ENCODE assay signal across 3 fruit fly cellular contexts in genomic region chr3L:7611229-7611628, dm6.
TF ChIP-seq lines count a peak whose summit lies in the region.

No protein-coding gene starts in this region.

- no peak for TF ChIP-seq CTCF in whole organism, embryonic (GFP tag; optimal IDR thresholded peaks at IDR 0.05; lab: Kevin White, UChicago)

TF ChIP-seq in whole organism, embryonic, 481 proteins besides CTCF, POLR2A, EP300 and RAD21 (continues in another document):
- TF ChIP-seq shn (GFP tag; optimal IDR thresholded peaks at IDR 0.05; lab: Kevin White, UChicago) (no peak), Vsx1 (GFP tag; optimal IDR thresholded peaks at IDR 0.05; lab: Kevin White, UChicago) (no peak), Dad (GFP tag; optimal IDR thresholded peaks at IDR 0.05; lab: Kevin White, UChicago) (no peak), Fer3 (tag; optimal IDR thresholded peaks at IDR 0.05; lab: Kevin White, UChicago) (no peak), CG17186 (GFP tag; optimal IDR thresholded peaks at IDR 0.05; lab: Kevin White, UChicago) (no peak), CG11504 (tag; optimal IDR thresholded peaks at IDR 0.05; lab: Kevin White, UChicago) (peak; percentile 27), amos (GFP tag; IDR thresholded peaks at IDR 0.05; lab: Robert Waterston, UW; ENCODE audit: partially characterized antibody) (no peak), sisA (GFP tag; IDR thresholded peaks at IDR 0.05; lab: Robert Waterston, UW) (peak; percentile 8; the same call in 1 of the 2 replicates), psq (GFP tag; optimal IDR thresholded peaks at IDR 0.05; lab: Kevin White, UChicago) (no peak), CG15479 (GFP tag; optimal IDR thresholded peaks at IDR 0.05; lab: Kevin White, UChicago) (no peak), gfzf (GFP tag; optimal IDR thresholded peaks at IDR 0.05; lab: Kevin White, UChicago) (no peak), CG31441 (GFP tag; IDR thresholded peaks at IDR 0.05; lab: Robert Waterston, UW) (peak; percentile 35; the same call in 1 of the 2 replicates), Dbx (GFP tag; IDR thresholded peaks at IDR 0.05; lab: Robert Waterston, UW) (no peak), scrt (GFP tag; optimal IDR thresholded peaks at IDR 0.05; lab: Kevin White, UChicago) (no peak), CG17359 (tag; optimal IDR thresholded peaks at IDR 0.05; lab: Kevin White, UChicago) (no peak), knrl (GFP tag; IDR thresholded peaks at IDR 0.05; lab: Robert Waterston, UW; ENCODE audit: partially characterized antibody) (no peak), en (GFP tag; optimal IDR thresholded peaks at IDR 0.05; lab: Kevin White, UChicago) (no peak), jigr1 (GFP tag; IDR thresholded peaks at IDR 0.05; lab: Robert Waterston, UW) (no peak), rib (GFP tag; IDR thresholded peaks at IDR 0.05; lab: Robert Waterston, UW) (no peak), trem (tag; optimal IDR thresholded peaks at IDR 0.05; lab: Kevin White, UChicago) (no peak), Side (GFP tag; optimal IDR thresholded peaks at IDR 0.05; lab: Kevin White, UChicago) (no peak), Oli (tag; optimal IDR thresholded peaks at IDR 0.05; lab: Kevin White, UChicago) (peak; percentile 13), Sox102F (GFP tag; optimal IDR thresholded peaks at IDR 0.05; lab: Kevin White, UChicago) (peak; percentile 44), Ptx1 (GFP tag; IDR thresholded peaks at IDR 0.05; lab: Robert Waterston, UW) (0 out of 2 replicates have a peak, but pooled peaks have one; percentile 13), CG2712 (tag; optimal IDR thresholded peaks at IDR 0.05; lab: Kevin White, UChicago) (peak; percentile 16), prd (optimal IDR thresholded peaks at IDR 0.05; lab: Kevin White, UChicago) (no peak), prd (GFP tag; IDR thresholded peaks at IDR 0.05; lab: Robert Waterston, UW) (no peak), ranshi (GFP tag; IDR thresholded peaks at IDR 0.05; lab: Robert Waterston, UW) (no peak), gem (tag; optimal IDR thresholded peaks at IDR 0.05; lab: Kevin White, UChicago) (peak; percentile 35), emc (GFP tag; optimal IDR thresholded peaks at IDR 0.05; lab: Kevin White, UChicago) (no peak), dysf (GFP tag; IDR thresholded peaks at IDR 0.05; lab: Robert Waterston, UW) (no peak)

TF ChIP-seq in whole organism, prepupa, 60 proteins besides CTCF, POLR2A, EP300 and RAD21 (continues in another document):
- no peak for TF ChIP-seq CG31627 (GFP tag; optimal IDR thresholded peaks at IDR 0.05; lab: Kevin White, UChicago)
- peak; percentile 16; the same call in 1 of the 2 replicates for TF ChIP-seq CG11294 (GFP tag; IDR thresholded peaks at IDR 0.05; lab: Robert Waterston, UW)
- TF ChIP-seq CG6854 (GFP tag; optimal IDR thresholded peaks at IDR 0.05; lab: Kevin White, UChicago) = no peak
- TF ChIP-seq OdsH (GFP tag; optimal IDR thresholded peaks at IDR 0.05; lab: Kevin White, UChicago) = peak; percentile 73
- TF ChIP-seq fkh (GFP tag; optimal IDR thresholded peaks at IDR 0.05; lab: Kevin White, UChicago) = no peak
- TF ChIP-seq CG6163 (GFP tag; IDR thresholded peaks at IDR 0.05; lab: Robert Waterston, UW) = peak; percentile 85
- TF ChIP-seq CG11902 (GFP tag; optimal IDR thresholded peaks at IDR 0.05; lab: Kevin White, UChicago) = no peak
- peak; percentile 41 for TF ChIP-seq spab (GFP tag; optimal IDR thresholded peaks at IDR 0.05; lab: Kevin White, UChicago)
- TF ChIP-seq Hr38 (GFP tag; optimal IDR thresholded peaks at IDR 0.05; lab: Kevin White, UChicago) = no peak
- peak; percentile 68 for TF ChIP-seq Gug (GFP tag; IDR thresholded peaks at IDR 0.05; lab: Robert Waterston, UW)
- peak; percentile 65 for TF ChIP-seq CG6276 (GFP tag; optimal IDR thresholded peaks at IDR 0.05; lab: Kevin White, UChicago)
- no peak for TF ChIP-seq CG9139 (GFP tag; optimal IDR thresholded peaks at IDR 0.05; lab: Kevin White, UChicago)
- TF ChIP-seq pdm3 (GFP tag; optimal IDR thresholded peaks at IDR 0.05; lab: Kevin White, UChicago) = peak; percentile 43
- TF ChIP-seq CG3919 (GFP tag; optimal IDR thresholded peaks at IDR 0.05; lab: Kevin White, UChicago) = peak; percentile 78
- no peak for TF ChIP-seq Blimp-1 (GFP tag; optimal IDR thresholded peaks at IDR 0.05; lab: Kevin White, UChicago)
- peak; percentile 84 for TF ChIP-seq CG10631 (GFP tag; optimal IDR thresholded peaks at IDR 0.05; lab: Kevin White, UChicago)
- peak; percentile 18 for TF ChIP-seq CG11762 (GFP tag; optimal IDR thresholded peaks at IDR 0.05; lab: Kevin White, UChicago; ENCODE audit: insufficient read depth)
- TF ChIP-seq CG8119 (GFP tag; IDR thresholded peaks at IDR 0.05; lab: Robert Waterston, UW) = peak; percentile 81
- TF ChIP-seq Eip93F (GFP tag; optimal IDR thresholded peaks at IDR 0.05; lab: Kevin White, UChicago) = no peak
- TF ChIP-seq CG16779 (tag; optimal IDR thresholded peaks at IDR 0.05; lab: Kevin White, UChicago) = peak; percentile 33
- no peak for TF ChIP-seq lz (GFP tag; optimal IDR thresholded peaks at IDR 0.05; lab: Kevin White, UChicago)
- TF ChIP-seq CG3032 (tag; optimal IDR thresholded peaks at IDR 0.05; lab: Kevin White, UChicago) = peak; percentile 66
- TF ChIP-seq Eip75B (GFP tag; optimal IDR thresholded peaks at IDR 0.05; lab: Kevin White, UChicago) = peak; percentile 37
- TF ChIP-seq CG15336 (GFP tag; IDR thresholded peaks at IDR 0.05; lab: Robert Waterston, UW) = peak; percentile 84
- peak; percentile 37 for TF ChIP-seq CG10669 (GFP tag; optimal IDR thresholded peaks at IDR 0.05; lab: Kevin White, UChicago)
- TF ChIP-seq CG34406 (GFP tag; optimal IDR thresholded peaks at IDR 0.05; lab: Kevin White, UChicago) = peak; percentile 32
- TF ChIP-seq Smox (GFP tag; optimal IDR thresholded peaks at IDR 0.05; lab: Kevin White, UChicago) = no peak
- peak in 1 of 2 experiments; percentile 26 for TF ChIP-seq ss (GFP tag; optimal IDR thresholded peaks at IDR 0.05; lab: Kevin White, UChicago)
- peak; percentile 66 for TF ChIP-seq acj6 (GFP tag; optimal IDR thresholded peaks at IDR 0.05; lab: Kevin White, UChicago)
- TF ChIP-seq dac (GFP tag; optimal IDR thresholded peaks at IDR 0.05; lab: Kevin White, UChicago) = no peak
- TF ChIP-seq Ets21C (GFP tag; optimal IDR thresholded peaks at IDR 0.05; lab: Kevin White, UChicago) = no peak
- TF ChIP-seq Sox102F (GFP tag; optimal IDR thresholded peaks at IDR 0.05; lab: Kevin White, UChicago) = no peak
- TF ChIP-seq salr (GFP tag; optimal IDR thresholded peaks at IDR 0.05; lab: Kevin White, UChicago) = peak; percentile 18 to 74

TF ChIP-seq in whole organism, pupa, 21 proteins besides CTCF, POLR2A, EP300 and RAD21:
- TF ChIP-seq rn (GFP tag; IDR thresholded peaks at IDR 0.05; lab: Robert Waterston, UW) (peak; percentile 69; the same call in 1 of the 2 replicates), fd96Ca (GFP tag; IDR thresholded peaks at IDR 0.05; lab: Robert Waterston, UW) (peak; percentile 65; the same call in 2 of the 3 replicates), CG12605 (GFP tag; IDR thresholded peaks at IDR 0.05; lab: Robert Waterston, UW) (0 out of 2 replicates have a peak, but pooled peaks have one; percentile 22), CG13204 (GFP tag; optimal IDR thresholded peaks at IDR 0.05; lab: Kevin White, UChicago) (no peak), CG15710 (tag; optimal IDR thresholded peaks at IDR 0.05; lab: Kevin White, UChicago) (peak; percentile 62), Pif1A (GFP tag; optimal IDR thresholded peaks at IDR 0.05; lab: Kevin White, UChicago) (peak; percentile 65), Pif1B (GFP tag; optimal IDR thresholded peaks at IDR 0.05; lab: Kevin White, UChicago) (peak; percentile 60), CG32121 (GFP tag; IDR thresholded peaks at IDR 0.05; lab: Robert Waterston, UW) (peak; percentile 86), EcR (GFP tag; optimal IDR thresholded peaks at IDR 0.05; lab: Kevin White, UChicago) (no peak), CG8159 (tag; optimal IDR thresholded peaks at IDR 0.05; lab: Kevin White, UChicago) (peak; percentile 54), gl (tag; optimal IDR thresholded peaks at IDR 0.05; lab: Kevin White, UChicago) (no peak), CG9948 (tag; optimal IDR thresholded peaks at IDR 0.05; lab: Kevin White, UChicago) (peak; percentile 73), CG10348 (GFP tag; IDR thresholded peaks at IDR 0.05; lab: Robert Waterston, UW) (no peak), CG17806 (tag; optimal IDR thresholded peaks at IDR 0.05; lab: Kevin White, UChicago) (peak; percentile 76), CG4496 (GFP tag; IDR thresholded peaks at IDR 0.05; lab: Robert Waterston, UW) (peak; percentile 88), D1 (tag; optimal IDR thresholded peaks at IDR 0.05; lab: Kevin White, UChicago) (no peak), CG8301 (tag; optimal IDR thresholded peaks at IDR 0.05; lab: Kevin White, UChicago) (peak; percentile 83), Ets98B (GFP tag; IDR thresholded peaks at IDR 0.05; lab: Robert Waterston, UW) (peak; percentile 86), CG14655 (GFP tag; optimal IDR thresholded peaks at IDR 0.05; lab: Kevin White, UChicago) (peak; percentile 87), Snoo (tag; optimal IDR thresholded peaks at IDR 0.05; lab: Kevin White, UChicago) (peak; percentile 1), CG34367 (tag; optimal IDR thresholded peaks at IDR 0.05; lab: Kevin White, UChicago) (peak; percentile 59)

Comparison
In these comparisons a context has a peak if more than half of its experiments do, and no peak if none do; other contexts are left out.
1. Of the 7 proteins assayed by ChIP-seq in both whole organism, embryonic and whole organism, prepupa: peak only in whole organism, embryonic: Sox102F; only in whole organism, prepupa: CG16779, Gug and Lpt; in both: none; in neither: 3.